Worm (Caenorhabditis elegans) whole organism, late embryonic: ENCODE results near the gene srg-11.

Experiments used
- C08G9.2 ChIP-seq: sonication (generic microtip); optimal IDR thresholded peaks from 2 replicates; lab custom pipeline; 2016; ENCODE audit warnings: mild to moderate bottlenecking, missing genetic modification characterization, moderate library complexity, missing compliant biosample characterization
- C38D4.7 ChIP-seq: fragments of 200-800 bp; sonication (Bioruptor generic); optimal IDR thresholded peaks from 2 replicates; lab custom pipeline; 2018; ENCODE audit warnings: mild to moderate bottlenecking, missing genetic modification characterization, moderate library complexity, missing compliant biosample characterization
- F13H6.1 ChIP-seq: sonication (generic microtip); optimal IDR thresholded peaks from 2 replicates; lab custom pipeline; 2016; ENCODE audit warnings: missing genetic modification characterization, missing compliant biosample characterization
- Y22D7AL.16 ChIP-seq: sonication (generic microtip); optimal IDR thresholded peaks from 2 replicates; lab custom pipeline; 2016; ENCODE audit warnings: missing genetic modification characterization, missing compliant biosample characterization
- ahr-1 ChIP-seq: sonication (generic microtip); optimal IDR thresholded peaks from 2 replicates; lab custom pipeline; 2016; ENCODE audit warnings: missing genetic modification characterization, missing compliant biosample characterization
- ceh-18 ChIP-seq: sonication (generic microtip); optimal IDR thresholded peaks from 2 replicates; lab custom pipeline; 2016; ENCODE audit warnings: missing genetic modification characterization, missing compliant biosample characterization
- ceh-2 ChIP-seq: sonication (generic microtip); optimal IDR thresholded peaks from 2 replicates; lab custom pipeline; 2016; ENCODE audit warnings: missing genotype, missing genetic modification characterization, missing compliant biosample characterization
- ceh-22 ChIP-seq: sonication (generic microtip); optimal IDR thresholded peaks from 2 replicates; lab custom pipeline; 2017; ENCODE audit warnings: missing biosample characterization, missing genetic modification characterization
- ceh-31 ChIP-seq: sonication (generic microtip); optimal IDR thresholded peaks from 2 replicates; lab custom pipeline; 2016; ENCODE audit warnings: missing genetic modification characterization, missing compliant biosample characterization
- ceh-9 ChIP-seq: sonication (generic microtip); optimal IDR thresholded peaks from 2 replicates; lab custom pipeline; 2016; ENCODE audit warnings: mild to moderate bottlenecking, missing genetic modification characterization, inconsistent platforms, missing compliant biosample characterization
- dmd-4 ChIP-seq: sonication (generic microtip); optimal IDR thresholded peaks from 2 replicates; lab custom pipeline; 2016; ENCODE audit warnings: borderline replicate concordance, missing genetic modification characterization, missing compliant biosample characterization
- elt-2 ChIP-seq: sonication (generic microtip); optimal IDR thresholded peaks from 2 replicates; lab custom pipeline; 2016; ENCODE audit warnings: missing genetic modification reagents, missing genetic modification characterization, missing compliant biosample characterization
- elt-4 ChIP-seq: sonication (generic microtip); optimal IDR thresholded peaks from 2 replicates; lab custom pipeline; 2016; ENCODE audit warnings: missing genetic modification characterization, missing compliant biosample characterization
- ets-4 ChIP-seq: sonication (generic microtip); optimal IDR thresholded peaks from 2 replicates; lab custom pipeline; 2016; ENCODE audit warnings: missing genetic modification characterization, missing compliant biosample characterization
- fkh-6 ChIP-seq: sonication (generic microtip); optimal IDR thresholded peaks from 2 replicates; lab custom pipeline; 2016; ENCODE audit warnings: missing genetic modification characterization, missing compliant biosample characterization
- gmeb-2 ChIP-seq: sonication (generic microtip); optimal IDR thresholded peaks from 2 replicates; lab custom pipeline; 2016; ENCODE audit warnings: missing genetic modification characterization, inconsistent platforms, missing compliant biosample characterization
- hlh-13 ChIP-seq: fragments of 200-800 bp; sonication (Bioruptor generic); optimal IDR thresholded peaks from 2 replicates; lab custom pipeline; 2018; ENCODE audit warnings: mild to moderate bottlenecking, missing genetic modification characterization, missing compliant biosample characterization
- hlh-6 ChIP-seq: sonication (generic microtip); optimal IDR thresholded peaks from 2 replicates; lab custom pipeline; 2016; ENCODE audit warnings: missing genotype, missing genetic modification characterization, missing compliant biosample characterization
- hlh-8 ChIP-seq: sonication (generic microtip); optimal IDR thresholded peaks from 2 replicates; lab custom pipeline; 2016; ENCODE audit warnings: missing genotype, missing genetic modification characterization, missing compliant biosample characterization
- lim-6 ChIP-seq: sonication (generic microtip); optimal IDR thresholded peaks from 2 replicates; lab custom pipeline; 2016; ENCODE audit warnings: missing genetic modification characterization, missing compliant biosample characterization
- lin-11 ChIP-seq: fragments of 200-800 bp; sonication (Bioruptor generic); optimal IDR thresholded peaks from 2 replicates; lab custom pipeline; 2018; ENCODE audit warnings: mild to moderate bottlenecking, missing genetic modification characterization, missing compliant biosample characterization
- nfya-1 ChIP-seq: sonication (generic microtip); optimal IDR thresholded peaks from 2 replicates; lab custom pipeline; 2017; ENCODE audit warnings: missing genetic modification characterization, mild to moderate bottlenecking, missing compliant biosample characterization, antibody characterized with exemption, moderate library complexity
- nhr-11 ChIP-seq: fragments of 150-350 bp; optimal IDR thresholded peaks from 2 replicates; lab custom pipeline; 2014; ENCODE audit warnings: missing biosample characterization, missing genetic modification characterization
- nhr-232 ChIP-seq: sonication (generic microtip); optimal IDR thresholded peaks from 2 replicates; lab custom pipeline; 2016; ENCODE audit warnings: missing genetic modification characterization, missing compliant biosample characterization
- odd-2 ChIP-seq: sonication (generic microtip); optimal IDR thresholded peaks from 2 replicates; lab custom pipeline; 2017; ENCODE audit warnings: antibody characterized with exemption, mild to moderate bottlenecking, missing genetic modification characterization, missing compliant biosample characterization
- pat-9 ChIP-seq: fragments of 200-800 bp; sonication (Bioruptor generic); optimal IDR thresholded peaks from 2 replicates; lab custom pipeline; 2018; ENCODE audit warnings: mild to moderate bottlenecking, missing genetic modification characterization, moderate library complexity, missing compliant biosample characterization
- pax-1 ChIP-seq: fragments of 150-350 bp; optimal IDR thresholded peaks from 2 replicates; lab custom pipeline; 2014; ENCODE audit warnings: missing biosample characterization, missing genetic modification characterization
- pha-2 ChIP-seq: sonication (generic microtip); optimal IDR thresholded peaks from 2 replicates; lab custom pipeline; 2017; ENCODE audit warnings: mild to moderate bottlenecking, missing genetic modification characterization, missing compliant biosample characterization
- pha-4 ChIP-seq: fragments of 150-350 bp; optimal IDR thresholded peaks from 2 replicates; lab custom pipeline; 2018; ENCODE audit warnings: missing biosample characterization, missing genetic modification reagents, missing genetic modification characterization
- pros-1 ChIP-seq: fragments of 150-350 bp; optimal IDR thresholded peaks from 2 replicates; lab custom pipeline; 2014; ENCODE audit warnings: missing biosample characterization, missing genetic modification reagents, missing genetic modification characterization
- rnt-1 ChIP-seq: sonication (generic microtip); optimal IDR thresholded peaks from 2 replicates; lab custom pipeline; 2016; ENCODE audit warnings: missing genetic modification characterization, missing compliant biosample characterization
- sdc-2 ChIP-seq: sonication (generic microtip); optimal IDR thresholded peaks from 2 replicates; lab custom pipeline; 2016; ENCODE audit warnings: missing genotype, missing genetic modification characterization, missing compliant biosample characterization
- sox-4 ChIP-seq: sonication (generic microtip); optimal IDR thresholded peaks from 2 replicates; lab custom pipeline; 2017; ENCODE audit warnings: mild to moderate bottlenecking, missing genetic modification characterization, inconsistent platforms, missing compliant biosample characterization
- syd-9 ChIP-seq: sonication (generic microtip); optimal IDR thresholded peaks from 2 replicates; lab custom pipeline; 2016; ENCODE audit warnings: mild to moderate bottlenecking, missing genetic modification characterization, moderate library complexity, missing compliant biosample characterization
- tbx-2 ChIP-seq: sonication (generic microtip); optimal IDR thresholded peaks from 2 replicates; lab custom pipeline; 2016; ENCODE audit warnings: missing genetic modification characterization, missing compliant biosample characterization
- tbx-7 ChIP-seq: sonication (generic microtip); optimal IDR thresholded peaks from 2 replicates; lab custom pipeline; 2016; ENCODE audit warnings: missing genotype, missing genetic modification characterization, missing compliant biosample characterization
- ttx-3 ChIP-seq: sonication (generic microtip); optimal IDR thresholded peaks from 2 replicates; lab custom pipeline; 2016; ENCODE audit warnings: missing genetic modification reagents, missing genetic modification characterization, missing compliant biosample characterization
- unc-42 ChIP-seq: sonication (generic microtip); optimal IDR thresholded peaks from 2 replicates; lab custom pipeline; 2016; ENCODE audit warnings: missing genotype, missing genetic modification characterization, missing compliant biosample characterization
- unc-55 ChIP-seq: sonication (generic microtip); optimal IDR thresholded peaks from 2 replicates; lab custom pipeline; 2017; ENCODE audit warnings: missing biosample characterization, missing genetic modification reagents, missing genetic modification characterization
- zip-5 ChIP-seq: sonication (generic microtip); optimal IDR thresholded peaks from 2 replicates; lab custom pipeline; 2016; ENCODE audit warnings: missing genetic modification characterization, missing compliant biosample characterization
- ztf-16 ChIP-seq: sonication (generic microtip); optimal IDR thresholded peaks from 2 replicates; lab custom pipeline; 2017; ENCODE audit warnings: missing genetic modification characterization, missing compliant biosample characterization

The srg-11 gene

DNA sequence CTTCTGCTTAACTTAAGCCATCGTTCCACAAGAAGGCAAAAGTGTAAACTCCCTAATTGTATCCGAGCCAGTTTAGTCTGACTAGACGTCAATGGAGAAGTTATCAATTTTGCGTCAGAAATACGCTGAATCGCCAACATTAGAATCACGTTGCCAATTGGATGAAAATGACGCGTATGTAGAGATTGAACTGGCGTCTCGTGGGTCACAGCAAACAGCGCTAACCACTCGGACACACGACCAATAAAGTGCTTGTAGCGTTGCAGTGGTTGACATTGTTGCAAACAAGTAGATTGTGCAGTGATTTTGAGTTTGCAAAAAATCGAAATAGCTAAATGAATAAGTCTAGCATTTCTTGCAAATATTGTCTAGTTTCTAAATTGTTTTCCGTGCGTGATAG lies 9.8 kb downstream of the srg-11 start (continued):
- TF ChIP-seq unc-42 (tag; lab: Kevin White, UChicago) (no peak), hlh-13 (GFP tag; lab: Kevin White, UChicago) (peak; percentile 77), C08G9.2 (tag; lab: Kevin White, UChicago) (peak; percentile 62), sdc-2 (tag; lab: Kevin White, UChicago) (peak; percentile 62), pha-2 (tag; lab: Kevin White, UChicago) (peak; percentile 63), lim-6 (tag; lab: Kevin White, UChicago) (no peak), syd-9 (tag; lab: Kevin White, UChicago) (peak; percentile 80), ets-4 (tag; lab: Kevin White, UChicago) (peak; percentile 68), ceh-31 (peak; percentile 30), hlh-8 (tag; lab: Kevin White, UChicago) (peak; percentile 24), nhr-232 (tag; lab: Kevin White, UChicago) (peak; percentile 75), fkh-6 (tag; lab: Kevin White, UChicago) (peak; percentile 81), nhr-11 (no peak), gmeb-2 (tag; lab: Kevin White, UChicago) (peak; percentile 80), unc-55 (GFP tag; lab: Kevin White, UChicago) (no peak), pax-1 (tag; lab: Kevin White, UChicago) (no peak), odd-2 (tag; lab: Kevin White, UChicago) (no peak), pat-9 (tag; lab: Kevin White, UChicago) (peak; percentile 74), dmd-4 (peak; percentile 66), hlh-6 (peak; percentile 87), rnt-1 (tag; lab: Kevin White, UChicago) (peak; percentile 62), Y22D7AL.16 (peak; percentile 63), C38D4.7 (GFP tag; lab: Kevin White, UChicago) (peak; percentile 74), pha-4 (tag; lab: Kevin White, UChicago) (no peak)

DNA sequence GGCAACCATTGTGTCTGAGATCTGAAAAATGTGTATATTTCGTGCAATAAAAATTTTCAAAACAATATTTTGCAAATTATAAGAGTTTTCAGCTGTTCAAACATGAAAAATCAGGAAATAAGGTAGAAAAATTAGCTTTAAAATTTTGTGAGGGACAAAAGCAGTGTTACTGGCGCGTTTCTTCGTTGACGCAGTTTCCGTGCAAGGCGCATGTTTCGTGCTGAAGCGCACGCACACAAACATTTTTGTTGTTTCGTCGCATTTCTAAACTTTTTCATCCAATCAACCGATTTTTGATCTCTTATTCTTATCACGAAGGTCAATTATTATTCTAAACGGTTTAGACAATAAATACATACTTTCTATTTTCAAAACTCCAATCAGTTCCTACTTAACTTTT lies 13.5 kb downstream of the srg-11 start, which contains the start of gene nifk-1:
Gene nifk-1, minus strand, starts transcription at position 27 of the 400 bp plus-strand sequence.
- TF ChIP-seq pros-1 (tag; lab: Kevin White, UChicago): no peak
- peak; percentile 16 for TF ChIP-seq ets-4 (tag; lab: Kevin White, UChicago)
- TF ChIP-seq unc-42 (tag; lab: Kevin White, UChicago): peak; percentile 29
- peak; percentile 70 for TF ChIP-seq nfya-1 (tag; lab: Kevin White, UChicago)
- no peak for TF ChIP-seq ttx-3 (tag; lab: Kevin White, UChicago)
- no peak for TF ChIP-seq elt-4
- TF ChIP-seq ahr-1: no peak
- TF ChIP-seq ceh-31: peak; percentile 23
- TF ChIP-seq lim-6 (tag; lab: Kevin White, UChicago): no peak
- TF ChIP-seq ceh-2 (tag; lab: Kevin White, UChicago): no peak
- no peak for TF ChIP-seq unc-55 (GFP tag; lab: Kevin White, UChicago)
- TF ChIP-seq F13H6.1: no peak
- peak; percentile 63 for TF ChIP-seq elt-2 (tag; lab: Kevin White, UChicago)
- no peak for TF ChIP-seq ceh-22 (tag; lab: Kevin White, UChicago)
- peak; percentile 14 for TF ChIP-seq ceh-18
- no peak for TF ChIP-seq sox-4 (tag; lab: Kevin White, UChicago)
- no peak for TF ChIP-seq nhr-11
- no peak for TF ChIP-seq pat-9 (tag; lab: Kevin White, UChicago)
- TF ChIP-seq ztf-16 (tag; lab: Kevin White, UChicago): peak; percentile 5
- no peak for TF ChIP-seq syd-9 (tag; lab: Kevin White, UChicago)
- TF ChIP-seq tbx-2 (tag; lab: Kevin White, UChicago): peak; percentile 50
- TF ChIP-seq pax-1 (tag; lab: Kevin White, UChicago): no peak
- no peak for TF ChIP-seq ceh-9
- TF ChIP-seq tbx-7 (tag; lab: Kevin White, UChicago): no peak
- no peak for TF ChIP-seq zip-5 (tag; lab: Kevin White, UChicago)
- TF ChIP-seq lin-11: no peak
- TF ChIP-seq pha-4 (tag; lab: Kevin White, UChicago): no peak
